Fruit fly (Drosophila melanogaster) whole organism, embryonic: ENCODE data around the gene stv.

Experiments
- Awh ChIP-seq: fragments of 200-800 bp; sonication (Bioruptor generic); IDR thresholded peaks from 2 replicates; pipeline ENCODE4, ENCODE4 v1.3.6; 2022; ENCODE audit warnings: missing biosample characterization, missing genetic modification characterization
- CG1024 ChIP-seq: fragments of 200-800 bp; sonication (Bioruptor generic); IDR thresholded peaks from 2 replicates; pipeline ENCODE4 v1.3.6; 2022; ENCODE audit warnings: missing biosample characterization, missing genetic modification characterization
- CG10267 ChIP-seq: fragments of 200-800 bp; sonication (Bioruptor generic); optimal IDR thresholded peaks from 2 replicates; lab custom pipeline; 2018; ENCODE audit warnings: missing biosample characterization, mild to moderate bottlenecking, missing genetic modification characterization, moderate library complexity
- CG10565 ChIP-seq: fragments of 200-800 bp; sonication (Bioruptor generic); optimal IDR thresholded peaks from 3 replicates; lab custom pipeline; 2016; ENCODE audit warnings: missing biosample characterization, mild to moderate bottlenecking, missing genetic modification characterization
- CG10959 ChIP-seq: fragments of 200-800 bp; sonication (Bioruptor generic); IDR thresholded peaks from 2 replicates; pipeline ENCODE4 v1.3.6; 2022; ENCODE audit warnings: missing biosample characterization, missing genetic modification characterization
- CG11504 ChIP-seq: fragments of 200-800 bp; sonication (Bioruptor generic); optimal IDR thresholded peaks from 3 replicates; lab custom pipeline; 2019; ENCODE audit warnings: missing biosample characterization, mild to moderate bottlenecking, missing genetic modification characterization, moderate library complexity
- CG13296 ChIP-seq: fragments of 200-800 bp; sonication (Bioruptor generic); optimal IDR thresholded peaks from 3 replicates; lab custom pipeline; 2018; ENCODE audit warnings: missing biosample characterization, mild to moderate bottlenecking, missing genetic modification characterization
- CG15514 ChIP-seq: fragments of 200-800 bp; sonication (Bioruptor generic); optimal IDR thresholded peaks from 3 replicates; lab custom pipeline; 2017; ENCODE audit warnings: missing biosample characterization, missing genetic modification characterization, mild to moderate bottlenecking, moderate library complexity, missing genetic modification reagents
- CG17802 ChIP-seq: fragments of 200-800 bp; sonication (Bioruptor generic); optimal IDR thresholded peaks from 2 replicates; lab custom pipeline; 2018; ENCODE audit warnings: missing biosample characterization, mild to moderate bottlenecking, missing genetic modification characterization, moderate library complexity
- CG31388 ChIP-seq: fragments of 200-800 bp; sonication (Bioruptor generic); optimal IDR thresholded peaks from 2 replicates; lab custom pipeline; 2016; ENCODE audit warnings: missing biosample characterization, missing genetic modification characterization
- CG4404 ChIP-seq: fragments of 200-800 bp; sonication (Bioruptor generic); IDR thresholded peaks from 2 replicates; pipeline ENCODE4 v1.3.6; 2022; ENCODE audit warnings: missing biosample characterization, missing genetic modification characterization
- CG9609 ChIP-seq: fragments of 200-800 bp; sonication (Bioruptor generic); optimal IDR thresholded peaks from 3 replicates; lab custom pipeline; 2016; ENCODE audit warnings: missing biosample characterization, missing genetic modification characterization
- CoRest ChIP-seq: fragments of 200-800 bp; sonication (Bioruptor generic); optimal IDR thresholded peaks from 3 replicates; lab custom pipeline; 2018; ENCODE audit warnings: missing biosample characterization, mild to moderate bottlenecking, missing genetic modification characterization, moderate library complexity
- D19B ChIP-seq: fragments of 200-800 bp; sonication (Bioruptor generic); optimal IDR thresholded peaks from 2 replicates; lab custom pipeline; 2017; ENCODE audit warnings: missing biosample characterization, mild to moderate bottlenecking, missing genetic modification characterization
- Dbx ChIP-seq: fragments of 200-800 bp; sonication (Bioruptor generic); IDR thresholded peaks from 3 replicates; pipeline ENCODE4 v1.3.6; 2022; ENCODE audit warnings: missing biosample characterization, missing genetic modification characterization
- Dip2 ChIP-seq: fragments of 200-800 bp; sonication (Bioruptor generic); IDR thresholded peaks from 2 replicates; pipeline ENCODE4 v1.3.6; 2022; ENCODE audit warnings: missing biosample characterization, missing genetic modification characterization
- Fer2 ChIP-seq: fragments of 200-800 bp; sonication (Bioruptor generic); optimal IDR thresholded peaks from 2 replicates; lab custom pipeline; 2018; ENCODE audit warnings: missing biosample characterization, mild to moderate bottlenecking, missing genetic modification characterization, moderate library complexity
- GATAe ChIP-seq: fragments of 200-800 bp; sonication (Bioruptor generic); conservative IDR thresholded peaks from 2 replicates; pipeline ENCODE4 v1.3.6; 2022; ENCODE audit warnings: missing biosample characterization, missing genetic modification characterization
- H2.0 ChIP-seq: fragments of 200-800 bp; sonication (Bioruptor generic); IDR thresholded peaks from 2 replicates; pipeline ENCODE4 v1.3.6; 2022; ENCODE audit warnings: missing biosample characterization, missing genetic modification characterization
- HLH3B ChIP-seq: fragments of 200-800 bp; sonication (Bioruptor generic); IDR thresholded peaks from 2 replicates; pipeline ENCODE4 v1.3.6; 2022; ENCODE audit warnings: missing biosample characterization, missing genetic modification characterization
- Med ChIP-seq: fragments of 200-800 bp; sonication (Bioruptor generic); peaks from one replicate; lab custom pipeline; 2016; ENCODE audit warnings: missing biosample characterization, missing genetic modification characterization, mild to moderate bottlenecking, inconsistent platforms, moderate library complexity
- Meics ChIP-seq: fragments of 200-800 bp; sonication (Bioruptor generic); optimal IDR thresholded peaks from 2 replicates; lab custom pipeline; 2017; ENCODE audit warnings: missing biosample characterization, mild to moderate bottlenecking, missing genetic modification characterization
- Mrtf ChIP-seq: fragments of 200-800 bp; sonication (Bioruptor generic); IDR thresholded peaks from 3 replicates; pipeline ENCODE4 v1.3.6; 2022; ENCODE audit warnings: missing biosample characterization, missing genetic modification characterization
- NFAT ChIP-seq: fragments of 200-800 bp; sonication (Bioruptor generic); IDR thresholded peaks from 2 replicates; pipeline ENCODE4 v1.3.6; 2022; ENCODE audit warnings: missing biosample characterization, missing genetic modification characterization
- NK7.1 ChIP-seq: fragments of 200-800 bp; sonication (Bioruptor generic); optimal IDR thresholded peaks from 3 replicates; lab custom pipeline; 2016; ENCODE audit warnings: missing biosample characterization, missing genetic modification characterization
- Oli ChIP-seq: fragments of 200-800 bp; sonication (Bioruptor generic); optimal IDR thresholded peaks from 2 replicates; lab custom pipeline; 2018; ENCODE audit warnings: missing biosample characterization, mild to moderate bottlenecking, missing genetic modification characterization, moderate library complexity
- PHDP ChIP-seq: fragments of 200-800 bp; sonication (Bioruptor generic); optimal IDR thresholded peaks from 3 replicates; lab custom pipeline; 2018; ENCODE audit warnings: missing biosample characterization, mild to moderate bottlenecking, missing genetic modification characterization, moderate library complexity
- Poxn ChIP-seq: fragments of 200-800 bp; sonication (Bioruptor generic); IDR thresholded peaks from 2 replicates; pipeline ENCODE4 v1.3.6; 2022; ENCODE audit warnings: missing biosample characterization, missing genetic modification characterization
- Sin3A ChIP-seq: fragments of >200 bp; optimal IDR thresholded peaks from 2 replicates; lab custom pipeline; 2018
- Six4 ChIP-seq: fragments of 200-800 bp; sonication (Bioruptor generic); optimal IDR thresholded peaks from 2 replicates; lab custom pipeline; 2016; ENCODE audit warnings: missing biosample characterization, missing genetic modification characterization
- ac ChIP-seq: fragments of 200-800 bp; sonication (Bioruptor generic); optimal IDR thresholded peaks from 3 replicates; lab custom pipeline; 2017; ENCODE audit warnings: missing biosample characterization, mild to moderate bottlenecking, missing genetic modification characterization
- da ChIP-seq: fragments of 200-800 bp; sonication (Bioruptor generic); optimal IDR thresholded peaks from 2 replicates; lab custom pipeline; 2016; ENCODE audit warnings: missing biosample characterization, missing genetic modification characterization
- disco-r ChIP-seq: fragments of 200-800 bp; sonication (Bioruptor generic); optimal IDR thresholded peaks from 2 replicates; lab custom pipeline; 2016; ENCODE audit warnings: missing biosample characterization, missing genetic modification characterization
- fd96Cb ChIP-seq: fragments of 200-800 bp; sonication (Bioruptor generic); optimal IDR thresholded peaks from 2 replicates; lab custom pipeline; 2018; ENCODE audit warnings: missing biosample characterization, mild to moderate bottlenecking, missing genetic modification characterization, moderate library complexity
- grau ChIP-seq: fragments of 200-800 bp; optimal IDR thresholded peaks from 3 replicates; lab custom pipeline; 2019; ENCODE audit warnings: missing biosample characterization, mild to moderate bottlenecking, missing genetic modification characterization, moderate library complexity
- her ChIP-seq: fragments of 200-800 bp; sonication (Bioruptor generic); optimal IDR thresholded peaks from 2 replicates; lab custom pipeline; 2016; ENCODE audit warnings: missing biosample characterization, missing genetic modification characterization
- lola ChIP-seq, 3 experiments: fragments of >200 bp in 2 of 3; fragments of 200-800 bp in 1 of 3; sonication (Bioruptor generic) in 1 of 3; optimal IDR thresholded peaks; 2 replicates each; lab custom pipeline; 2017 to 2019; ENCODE audit warnings: missing biosample characterization in 3 of 3, missing genetic modification characterization in 3 of 3, mild to moderate bottlenecking in 1 of 3, moderate library complexity in 1 of 3
- maf-S ChIP-seq: fragments of 200-800 bp; sonication (Bioruptor generic); optimal IDR thresholded peaks from 2 replicates; lab custom pipeline; 2016; ENCODE audit warnings: missing biosample characterization, missing genetic modification characterization
- mld ChIP-seq: fragments of 200-800 bp; sonication (Bioruptor generic); IDR thresholded peaks from 3 replicates; pipeline ENCODE4 v1.3.6; 2022; ENCODE audit warnings: missing biosample characterization, missing genetic modification characterization; ENCODE audit not compliant: partially characterized antibody
- nerfin-1 ChIP-seq: fragments of 200-800 bp; sonication (Bioruptor generic); optimal IDR thresholded peaks from 3 replicates; lab custom pipeline; 2019; ENCODE audit warnings: missing biosample characterization, mild to moderate bottlenecking, missing genetic modification characterization, moderate library complexity
- otp ChIP-seq: fragments of 200-800 bp; sonication (Bioruptor generic); IDR thresholded peaks from 3 replicates; pipeline ENCODE4, ENCODE4 v1.3.6; 2022; ENCODE audit warnings: missing biosample characterization, missing genetic modification characterization
- row ChIP-seq: fragments of 200-800 bp; sonication (Bioruptor generic); IDR thresholded peaks from 3 replicates; pipeline ENCODE4 v1.3.6; 2022; ENCODE audit warnings: missing biosample characterization, missing genetic modification characterization
- seq ChIP-seq: fragments of 200-800 bp; sonication (Bioruptor generic); IDR thresholded peaks from 2 replicates; pipeline ENCODE4 v1.3.6; 2022; ENCODE audit warnings: missing biosample characterization, missing genetic modification characterization
- sr ChIP-seq: fragments of 200-800 bp; sonication (Bioruptor generic); IDR thresholded peaks from 3 replicates; pipeline ENCODE4 v1.3.6; 2022; ENCODE audit warnings: missing biosample characterization, missing genetic modification characterization
- tna ChIP-seq: fragments of 200-800 bp; sonication (Bioruptor generic); IDR thresholded peaks from 2 replicates; pipeline ENCODE4 v1.3.6; 2022; ENCODE audit warnings: missing biosample characterization, missing genetic modification characterization; ENCODE audit not compliant: partially characterized antibody
- wek ChIP-seq: fragments of 200-800 bp; sonication (Bioruptor generic); optimal IDR thresholded peaks from 3 replicates; lab custom pipeline; 2018; ENCODE audit warnings: missing biosample characterization, mild to moderate bottlenecking, missing genetic modification characterization, moderate library complexity
- z ChIP-seq: fragments of 200-800 bp; sonication (Bioruptor generic); IDR thresholded peaks from 3 replicates; pipeline ENCODE4 v1.3.6; 2022; ENCODE audit warnings: missing biosample characterization, missing genetic modification characterization

stv gene

DNA sequence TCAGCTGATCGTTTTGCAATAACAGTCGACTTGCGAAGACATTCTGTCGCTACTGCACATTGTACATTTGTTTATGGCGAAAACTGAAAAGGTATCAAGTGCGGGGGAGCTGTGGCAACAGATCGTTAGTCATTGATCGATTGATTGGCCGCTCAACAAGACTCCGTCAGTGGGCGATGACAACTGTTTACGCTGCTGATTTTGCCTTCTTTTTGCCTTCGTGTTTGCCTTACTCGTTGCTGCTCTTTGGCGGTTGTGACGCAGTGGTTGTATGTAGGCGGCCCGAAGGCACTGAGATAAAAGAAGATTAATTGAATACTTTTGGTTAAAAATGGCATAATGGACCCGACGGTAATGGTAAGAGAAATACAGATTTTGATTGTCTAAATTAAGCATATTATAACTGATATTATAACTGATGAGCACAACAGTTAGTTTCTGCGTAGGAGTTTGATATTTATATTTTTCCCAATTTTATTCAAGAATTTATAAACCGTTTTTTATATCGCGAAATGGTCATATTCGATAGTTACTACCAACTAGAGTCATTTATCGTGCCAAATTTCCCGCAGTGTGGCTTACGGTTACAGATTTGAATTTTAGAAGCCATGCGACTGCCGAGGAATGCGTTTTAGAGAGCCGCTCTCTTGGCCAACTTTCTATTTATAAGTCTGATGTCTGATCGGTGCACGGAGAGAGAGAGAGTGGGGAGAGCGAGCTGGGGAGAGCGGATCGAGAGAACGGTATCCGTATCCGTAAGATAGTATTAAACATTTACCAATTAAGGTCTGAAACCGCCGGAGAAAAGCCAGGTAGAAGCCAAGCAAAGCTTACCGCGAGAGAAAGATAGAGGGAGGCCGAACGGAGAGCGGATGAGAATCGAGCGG, 532 bp upstream of the stv start (continued):
- peak; percentile 92 for TF ChIP-seq Meics
- TF ChIP-seq CG10959: 0 out of 2 replicates have a peak, but pooled peaks have one; percentile 19
- TF ChIP-seq CG17802 (tag; lab: Kevin White, UChicago): peak; percentile 61
- TF ChIP-seq Sin3A (lab: Kevin White, UChicago): no peak
- TF ChIP-seq grau (tag; lab: Kevin White, UChicago): peak; percentile 93
- peak; percentile 86 for TF ChIP-seq row (GFP tag; lab: Robert Waterston, UW)
- peak in 1 of 3 experiments; percentile 84 for TF ChIP-seq lola (GFP tag; optimal IDR thresholded peaks at IDR 0.05; lab: Kevin White, UChicago)
- peak; percentile 79 for TF ChIP-seq CG4404 (GFP tag; lab: Robert Waterston, UW)
- TF ChIP-seq HLH3B (GFP tag; lab: Robert Waterston, UW): peak; percentile 81
- TF ChIP-seq Oli (tag; lab: Kevin White, UChicago): peak; percentile 94
- no peak for TF ChIP-seq Dip2 (GFP tag; lab: Robert Waterston, UW)
- peak; percentile 39 for TF ChIP-seq NK7.1 (GFP tag; lab: Kevin White, UChicago)
- peak; percentile 13; the same call in 1 of the 2 replicates for TF ChIP-seq GATAe (GFP tag; lab: Robert Waterston, UW)
- TF ChIP-seq wek (GFP tag; lab: Kevin White, UChicago): peak; percentile 2
- TF ChIP-seq CG10565 (GFP tag; lab: Kevin White, UChicago): peak; percentile 37
- TF ChIP-seq CG13296 (GFP tag; lab: Kevin White, UChicago): peak; percentile 87
- peak; percentile 79 for TF ChIP-seq D19B (GFP tag; lab: Kevin White, UChicago)
- peak; percentile 95 for TF ChIP-seq CoRest (tag; lab: Kevin White, UChicago)
- peak; percentile 47 for TF ChIP-seq disco-r (GFP tag; lab: Kevin White, UChicago)
- TF ChIP-seq NFAT: peak; percentile 77
- TF ChIP-seq CG15514: peak; percentile 56
- no peak for TF ChIP-seq her (GFP tag; lab: Kevin White, UChicago)
- TF ChIP-seq nerfin-1 (tag; lab: Kevin White, UChicago): peak; percentile 83
- TF ChIP-seq Six4 (GFP tag; lab: Kevin White, UChicago): peak; percentile 88
- TF ChIP-seq da (GFP tag; lab: Kevin White, UChicago): peak; percentile 28
- no peak for TF ChIP-seq mld (GFP tag; lab: Robert Waterston, UW)

DNA sequence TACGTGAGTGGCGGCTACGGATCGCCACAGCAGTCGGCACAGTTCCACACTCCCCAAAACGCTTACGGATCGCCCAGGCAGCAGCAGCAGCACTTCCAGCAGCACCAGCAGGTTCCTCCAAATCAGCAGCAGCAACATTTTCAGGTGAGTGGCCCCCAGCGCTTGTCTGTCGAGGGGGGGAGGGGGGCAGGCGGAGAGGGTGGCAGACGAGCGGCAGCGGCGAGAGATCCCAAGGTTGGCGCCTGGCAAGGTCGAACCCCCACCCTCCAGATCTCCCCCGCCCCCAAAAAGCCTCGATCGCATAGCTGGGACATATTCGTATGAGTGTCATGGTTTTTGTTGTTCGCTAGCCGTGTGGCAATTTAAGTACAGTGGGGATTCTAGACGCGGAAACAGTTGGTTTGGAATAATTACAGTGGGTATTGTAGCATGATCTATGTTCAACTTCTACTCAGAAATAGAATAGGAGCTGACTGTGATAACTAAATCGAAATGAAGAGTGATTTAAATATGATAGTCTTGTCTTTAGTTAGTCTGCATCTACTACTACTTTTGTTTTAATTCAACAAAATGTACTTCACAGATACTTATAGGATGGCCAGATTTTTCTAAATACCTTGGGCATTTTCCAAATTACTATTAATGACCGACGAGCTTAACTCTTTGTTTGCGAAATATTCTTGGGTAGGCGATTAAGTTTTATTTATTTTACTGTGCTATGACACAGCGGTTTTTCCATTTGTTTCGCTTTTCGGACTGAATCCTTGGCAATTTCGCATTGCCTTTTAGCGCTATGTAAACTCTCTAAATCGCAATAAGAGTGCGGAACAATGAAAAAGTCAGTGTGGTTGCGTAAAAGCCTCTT, 1.2 kb downstream of the stv start:
- TF ChIP-seq CG10267: no peak
- 0 out of 3 replicates have a peak, but pooled peaks have one; percentile 37 for TF ChIP-seq sr (GFP tag; lab: Robert Waterston, UW)
- TF ChIP-seq fd96Cb (tag; lab: Kevin White, UChicago): no peak
- no peak for TF ChIP-seq CG9609 (GFP tag; lab: Kevin White, UChicago)
- TF ChIP-seq H2.0: no peak
- TF ChIP-seq Fer2: no peak
- no peak for TF ChIP-seq maf-S
- TF ChIP-seq PHDP: peak; percentile 7
- no peak for TF ChIP-seq CG31388 (GFP tag; lab: Kevin White, UChicago)
- TF ChIP-seq Meics: peak; percentile 55
- TF ChIP-seq CG1024 (GFP tag; lab: Robert Waterston, UW): no peak
- TF ChIP-seq otp (GFP tag; lab: Robert Waterston, UW): no peak
- no peak for TF ChIP-seq seq
- 0 out of 2 replicates have a peak, but pooled peaks have one; percentile 34 for TF ChIP-seq tna (GFP tag; lab: Robert Waterston, UW)
- TF ChIP-seq Dbx (GFP tag; lab: Robert Waterston, UW): no peak
- TF ChIP-seq Awh (GFP tag; lab: Robert Waterston, UW): no peak
- TF ChIP-seq Poxn (GFP tag; lab: Robert Waterston, UW): 0 out of 2 replicates have a peak, but pooled peaks have one; percentile 3
- TF ChIP-seq ac (GFP tag; lab: Kevin White, UChicago): no peak
- no peak for TF ChIP-seq Mrtf (GFP tag; lab: Robert Waterston, UW)
- peak; percentile 62 for TF ChIP-seq Med (GFP tag; lab: Kevin White, UChicago)
- peak; percentile 43 for TF ChIP-seq CG11504 (tag; lab: Kevin White, UChicago)
- TF ChIP-seq z: no peak
